Worm (Caenorhabditis elegans): ENCODE measurements around the gene F35H10.2.
"Not testable (repeated sequence)": the region's sequence is repeated elsewhere in the genome, so short reads cannot be mapped to it uniquely, and the experiment has no call there.

F35H10.2 gene

ce11 chrIV:8312846-8313245 lies 16.2 kb upstream of the F35H10.2 start, which contains the start of gene F35H10.10:
Gene F35H10.10 (minus strand): TSS chrIV:8312946.
- TF ChIP-seq unc-62 (GFP tag; optimal IDR thresholded peaks at IDR 0.05) = no peak

DNA sequence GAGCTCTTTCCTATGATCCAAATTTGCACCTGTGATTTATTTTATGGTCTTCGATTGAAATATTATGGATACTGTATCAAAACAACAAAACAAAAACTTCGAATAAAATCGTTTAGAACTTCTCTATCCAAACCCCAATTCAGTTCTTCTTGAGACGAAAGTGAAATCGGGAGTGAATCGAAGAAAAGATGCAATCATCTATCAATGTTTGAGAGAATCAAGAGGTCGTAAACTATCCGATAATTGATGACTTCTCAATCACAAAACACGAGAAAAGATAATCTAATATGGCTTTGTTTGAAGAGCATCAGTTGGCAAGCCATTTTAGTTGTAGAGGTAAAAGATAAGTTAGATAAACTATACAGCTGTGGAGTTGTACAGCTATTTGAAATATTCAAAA lies 11.2 kb upstream of the F35H10.2 start:
- TF ChIP-seq unc-62 (GFP tag; optimal IDR thresholded peaks at IDR 0.05) = no peak

DNA sequence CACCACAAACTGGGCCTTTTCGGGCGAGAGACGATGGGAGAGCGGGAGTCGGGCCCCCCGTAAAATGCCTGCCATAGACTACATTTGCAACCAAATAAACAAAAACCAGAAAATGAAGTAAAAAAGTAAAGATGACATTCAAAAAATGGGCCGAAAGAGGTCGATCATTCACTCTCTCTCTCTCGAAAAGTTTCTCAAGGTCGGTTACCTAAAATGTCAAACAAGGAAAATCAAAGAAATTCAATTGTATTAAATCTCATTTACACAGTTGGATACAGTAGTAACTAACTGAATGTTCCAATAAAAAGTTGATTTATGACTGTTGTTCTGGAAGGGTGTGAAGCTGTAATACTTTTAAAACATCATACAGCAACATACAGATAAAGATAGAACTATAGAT lies 10.2 kb upstream of the F35H10.2 start:
- TF ChIP-seq unc-62 (GFP tag; optimal IDR thresholded peaks at IDR 0.05) = no peak

DNA sequence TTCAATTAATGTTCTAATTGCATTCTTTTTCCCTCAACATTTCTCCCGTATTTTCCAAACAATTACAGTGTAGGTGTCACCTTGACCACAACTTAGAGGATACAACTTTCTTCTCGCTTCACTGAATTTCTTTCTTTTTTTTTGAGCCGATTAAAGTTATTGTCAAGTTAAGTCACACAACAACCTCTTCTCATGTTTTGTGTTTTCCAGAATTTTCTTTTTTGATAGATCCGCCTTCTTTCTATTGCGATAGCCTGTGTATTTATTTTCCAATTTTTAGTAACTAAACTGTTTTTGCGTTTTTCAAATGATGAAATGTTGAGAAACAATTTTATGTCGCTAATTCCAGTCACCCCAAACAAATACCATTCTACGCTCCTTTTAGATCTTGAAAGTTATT lies 3.3 kb upstream of the F35H10.2 start, which contains the start of gene F35H10.3:
Gene F35H10.3, plus strand, starts transcription at position 301 of the 400 bp plus-strand sequence.
- TF ChIP-seq unc-62 (GFP tag; optimal IDR thresholded peaks at IDR 0.05) = no peak

DNA sequence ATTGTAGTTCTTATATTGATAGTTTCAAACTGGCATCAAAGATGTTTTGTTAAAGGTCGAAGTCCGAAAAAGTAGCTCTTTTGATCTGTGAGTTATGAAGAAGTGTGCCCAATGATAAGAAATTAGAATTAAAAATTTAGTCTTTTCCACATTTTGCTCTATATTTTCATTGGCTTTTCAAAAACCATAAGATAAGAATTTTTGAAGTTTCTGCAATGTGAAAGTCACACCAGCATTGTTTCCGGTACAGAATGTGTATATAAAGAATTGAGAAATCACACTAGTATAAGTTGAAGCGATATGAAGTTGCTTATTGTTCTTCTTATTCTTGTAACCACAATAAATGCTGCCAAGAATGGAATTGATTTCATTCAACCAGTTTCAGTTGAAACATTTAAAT lies 3.5 kb downstream of the F35H10.2 start, which contains the start of gene lys-10:
Gene lys-10, plus strand, starts transcription at position 301 of the 400 bp plus-strand sequence.
- TF ChIP-seq unc-62 (GFP tag; optimal IDR thresholded peaks at IDR 0.05) = no peak

- no peak for TF ChIP-seq unc-62 (GFP tag; optimal IDR thresholded peaks at IDR 0.05)
These were observed 4.0 kb downstream of the F35H10.2 start for ce11 chrIV:8333034-8333433.

DNA sequence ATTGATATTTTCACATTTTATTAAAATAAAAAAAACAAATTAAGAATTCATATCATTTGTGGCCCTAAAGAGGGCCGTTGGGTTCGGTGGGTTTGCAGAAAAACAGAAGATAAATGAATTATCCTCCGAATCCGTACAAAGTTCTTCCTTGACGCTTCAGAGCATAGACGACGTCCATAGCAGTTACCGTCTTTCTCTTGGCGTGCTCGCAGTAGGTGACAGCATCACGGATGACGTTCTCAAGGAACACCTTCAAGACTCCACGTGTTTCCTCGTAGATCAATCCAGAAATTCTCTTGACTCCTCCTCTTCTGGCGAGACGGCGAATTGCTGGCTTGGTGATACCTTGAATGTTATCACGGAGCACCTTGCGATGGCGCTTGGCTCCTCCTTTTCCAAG lies 4.5 kb downstream of the F35H10.2 start:
- TF ChIP-seq unc-62 (GFP tag; optimal IDR thresholded peaks at IDR 0.05) = no peak

ce11 chrIV:8333954-8333987 lies 4.8 kb downstream of the F35H10.2 start, which contains the start of gene his-31:
Gene his-31 (minus strand): TSS chrIV:8333983.
- no peak for TF ChIP-seq unc-62 (GFP tag; optimal IDR thresholded peaks at IDR 0.05)

- TF ChIP-seq unc-62 (GFP tag; optimal IDR thresholded peaks at IDR 0.05) = no peak
These were observed 5.2 kb downstream of the F35H10.2 start, which contains the start of gene his-32 for ce11 chrIV:8333988-8334863. Gene his-32 (plus strand): TSS chrIV:8334305.

DNA sequence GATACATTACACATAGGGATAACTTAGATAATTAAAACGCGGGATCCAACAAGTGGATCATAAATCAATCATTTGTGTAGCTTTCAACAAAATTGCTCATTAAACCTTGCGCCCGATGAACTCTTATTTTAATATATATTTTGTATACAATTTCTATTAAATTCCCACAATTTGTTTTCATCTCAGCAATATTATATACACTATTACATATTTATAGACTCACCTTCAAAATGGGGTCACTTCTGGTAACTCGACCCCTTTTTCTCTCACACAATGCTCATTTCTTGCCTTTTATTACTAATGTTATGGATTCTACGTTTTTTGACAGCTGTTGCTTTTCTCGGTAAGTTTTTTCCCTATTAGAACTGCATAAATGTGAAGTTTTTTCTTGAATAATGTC lies 10.6 kb downstream of the F35H10.2 start, which contains the start of gene lgc-6:
Gene lgc-6, plus strand, starts transcription at position 301 of the 400 bp plus-strand sequence.
- no peak for TF ChIP-seq unc-62 (GFP tag; optimal IDR thresholded peaks at IDR 0.05)

- TF ChIP-seq unc-62 (GFP tag; optimal IDR thresholded peaks at IDR 0.05) = no peak
These were observed 13.4 kb downstream of the F35H10.2 start, which contains the start of gene lgc-5 for ce11 chrIV:8342385-8342784. Gene lgc-5 (plus strand): TSS chrIV:8342685.

ce11 chrIV:8345518-8345917 lies 16.5 kb downstream of the F35H10.2 start, which contains the start of gene F17E9.5:
Gene F17E9.5 (plus strand): TSS chrIV:8345818.
- no peak for TF ChIP-seq unc-62 (GFP tag; optimal IDR thresholded peaks at IDR 0.05)

ce11 chrIV:8347051-8347450 lies 18.0 kb downstream of the F35H10.2 start, which contains the start of the genes F17E9.18 and F17E9.15:
Gene F17E9.18 (minus strand): TSS chrIV:8347151.
Gene F17E9.15 (plus strand): TSS chrIV:8347418.
- no peak for TF ChIP-seq unc-62 (GFP tag; optimal IDR thresholded peaks at IDR 0.05)

DNA sequence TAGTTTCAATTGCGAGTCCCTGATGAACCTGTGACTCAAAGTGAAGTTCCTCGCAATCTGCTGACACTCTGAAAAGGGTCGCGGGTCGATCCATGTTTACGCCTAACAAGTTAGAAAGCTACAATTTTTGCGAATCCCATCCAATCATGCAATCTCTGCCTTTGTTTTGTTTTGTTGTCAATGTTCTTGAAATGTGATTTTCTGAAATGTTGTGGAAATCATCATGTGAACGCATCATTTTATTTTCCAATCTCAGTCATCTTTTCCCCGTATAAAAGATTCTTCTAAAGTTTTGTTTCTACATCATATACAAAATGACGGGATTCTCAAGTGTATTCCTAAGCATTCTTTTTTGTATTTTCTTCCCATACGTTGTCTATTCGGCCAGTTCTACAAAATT lies 19.1 kb downstream of the F35H10.2 start, which contains the start of gene F17E9.4:
Gene F17E9.4, plus strand, starts transcription at position 301 of the 400 bp plus-strand sequence.
- TF ChIP-seq unc-62 (GFP tag; optimal IDR thresholded peaks at IDR 0.05) = no peak

DNA sequence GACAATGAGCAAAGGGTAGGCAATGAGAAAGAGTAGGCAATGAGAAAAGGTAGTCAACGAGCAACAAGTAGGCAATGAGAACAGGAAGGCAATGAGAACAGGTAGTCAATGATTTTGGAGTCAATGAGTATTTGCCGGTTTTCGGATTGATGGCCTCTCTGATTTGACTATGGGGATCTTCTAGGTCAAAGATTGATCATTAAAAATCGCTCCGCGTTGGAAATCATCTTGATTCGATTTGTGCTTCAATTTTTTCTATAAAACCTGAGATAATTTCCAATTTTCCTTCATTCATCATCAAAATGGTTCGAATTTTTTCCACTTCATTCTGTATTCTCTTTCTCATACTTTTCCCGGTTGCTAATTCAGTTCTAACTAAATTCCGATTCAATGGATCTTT lies 23.0 kb downstream of the F35H10.2 start, which contains the start of gene F17E9.16:
Gene F17E9.16, plus strand, starts transcription at position 301 of the 400 bp plus-strand sequence.
- not testable (repeated sequence) for TF ChIP-seq unc-62 (GFP tag; optimal IDR thresholded peaks at IDR 0.05)

ce11 chrIV:8354572-8354971 lies 25.6 kb downstream of the F35H10.2 start, which contains the start of gene F17E9.3:
Gene F17E9.3 (plus strand): TSS chrIV:8354872.
- TF ChIP-seq unc-62 (GFP tag; optimal IDR thresholded peaks at IDR 0.05) = no peak

DNA sequence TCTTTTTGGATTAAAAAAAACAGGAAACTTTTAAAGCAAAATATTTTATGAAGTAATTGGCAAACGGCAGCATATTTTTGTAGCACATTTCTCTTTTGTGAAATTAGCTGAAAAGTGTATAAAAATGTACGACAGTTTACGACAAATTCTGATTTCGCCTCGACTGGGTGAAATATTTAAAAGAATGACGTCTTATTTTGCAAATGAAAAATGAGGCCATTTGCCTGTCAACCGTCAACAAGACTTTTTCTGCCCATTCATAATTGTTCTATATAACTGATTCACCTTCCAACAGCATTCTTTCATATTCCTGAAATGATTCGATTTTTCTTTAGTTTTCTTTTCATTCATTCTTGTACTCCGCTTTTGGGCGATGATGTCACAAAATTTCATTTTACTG lies 26.6 kb downstream of the F35H10.2 start, which contains the start of the genes F17E9.2 and col-116:
Gene F17E9.2, plus strand, starts transcription at position 301 of the 400 bp plus-strand sequence.
Gene col-116, plus strand, starts transcription at position 315 of the 400 bp plus-strand sequence.
- no peak for TF ChIP-seq unc-62 (GFP tag; optimal IDR thresholded peaks at IDR 0.05)
